Worm (Caenorhabditis elegans) whole organism, L4 larva: ENCODE results near the gene F32F2.4.
A peak's percentile ranks its signal among the peaks of the same experiment; 100 is the strongest.

Experiments
- D1046.2 ChIP-seq: fragments of 200-800 bp; sonication (Bioruptor generic); IDR thresholded peaks from 2 replicates; pipeline ENCODE4 v1.3.6; 2022; ENCODE audit warnings: missing genetic modification characterization, missing compliant biosample characterization
- F10B5.3 ChIP-seq: sonication (generic microtip); optimal IDR thresholded peaks from 2 replicates; lab custom pipeline; 2016; ENCODE audit warnings: mild to moderate bottlenecking, missing genetic modification characterization, missing compliant biosample characterization
- F44E2.7 ChIP-seq: fragments of 200-800 bp; sonication (Bioruptor generic); IDR thresholded peaks from 2 replicates; pipeline ENCODE4 v2.1.2; 2022; ENCODE audit warnings: missing genetic modification characterization, missing compliant biosample characterization
- R02D3.7 ChIP-seq: fragments of 150-350 bp; sonication (generic microtip); optimal IDR thresholded peaks from 3 replicates; lab custom pipeline; 2014; ENCODE audit warnings: missing biosample characterization, missing genetic modification characterization
- T20F7.1 ChIP-seq: fragments of 200-800 bp; sonication (Bioruptor generic); optimal IDR thresholded peaks from 2 replicates; lab custom pipeline; 2018; ENCODE audit warnings: mild to moderate bottlenecking, missing genetic modification characterization, missing compliant biosample characterization
- Y105C5A.15 ChIP-seq: fragments of 200-800 bp; sonication (Bioruptor generic); IDR thresholded peaks from 2 replicates; pipeline ENCODE4 v1.3.6; 2022; ENCODE audit warnings: missing genetic modification characterization, missing compliant biosample characterization
- Y5F2A.4 ChIP-seq: fragments of 200-800 bp; sonication (Bioruptor generic); optimal IDR thresholded peaks from 2 replicates; lab custom pipeline; 2018; ENCODE audit warnings: mild to moderate bottlenecking, missing genetic modification characterization, missing compliant biosample characterization
- Y75B8A.6 ChIP-seq: fragments of 200-800 bp; sonication (Bioruptor generic); IDR thresholded peaks from 2 replicates; pipeline ENCODE4 v1.3.6; 2022; ENCODE audit warnings: missing genetic modification reagents, missing genetic modification characterization, missing compliant biosample characterization
- aly-2 ChIP-seq: sonication (generic microtip); optimal IDR thresholded peaks from 2 replicates; lab custom pipeline; 2018; ENCODE audit warnings: missing biosample characterization, missing genetic modification characterization
- arid-1 ChIP-seq: fragments of 200-800 bp; sonication (Bioruptor generic); conservative IDR thresholded peaks from 2 replicates; pipeline ENCODE4 v1.3.6; 2022; ENCODE audit warnings: missing genetic modification reagents, missing genetic modification characterization, missing compliant biosample characterization
- ceh-32 ChIP-seq: sonication (generic microtip); optimal IDR thresholded peaks from 2 replicates; lab custom pipeline; 2016; ENCODE audit warnings: mild to moderate bottlenecking, missing genetic modification characterization, missing compliant biosample characterization; ENCODE audit not compliant: poor library complexity
- daf-12 ChIP-seq: fragments of 150-350 bp; optimal IDR thresholded peaks from 2 replicates; lab custom pipeline; 2014; ENCODE audit warnings: missing biosample characterization, missing genetic modification reagents, missing genetic modification characterization
- daf-16 ChIP-seq, 3 experiments: sonication (generic microtip); optimal IDR thresholded peaks; 2 replicates each; lab custom pipeline; 2016 to 2017; ENCODE audit warnings: missing genetic modification characterization in 3 of 3, missing genetic modification reagents in 3 of 3, mild to moderate bottlenecking in 2 of 3, missing compliant biosample characterization in 2 of 3, missing biosample characterization in 1 of 3, moderate library complexity in 1 of 3
- daf-8 ChIP-seq: fragments of 200-800 bp; sonication (Bioruptor generic); IDR thresholded peaks from 2 replicates; pipeline ENCODE4 v1.3.6; 2022; ENCODE audit warnings: missing genetic modification characterization, missing compliant biosample characterization
- dmd-6 ChIP-seq: fragments of 200-800 bp; sonication (Bioruptor generic); IDR thresholded peaks from 2 replicates; pipeline ENCODE4 v1.3.6; 2022; ENCODE audit warnings: missing genetic modification reagents, missing genetic modification characterization, missing compliant biosample characterization
- dmd-9 ChIP-seq: fragments of 200-800 bp; sonication (Bioruptor generic); IDR thresholded peaks from 2 replicates; pipeline ENCODE4 v1.3.6; 2022; ENCODE audit warnings: missing genetic modification reagents, missing genetic modification characterization, missing compliant biosample characterization
- dve-1 ChIP-seq: sonication (generic microtip); optimal IDR thresholded peaks from 2 replicates; lab custom pipeline; 2017; ENCODE audit warnings: antibody characterized with exemption, mild to moderate bottlenecking, missing genetic modification characterization, missing compliant biosample characterization; ENCODE audit not compliant: insufficient read depth
- fkh-10 ChIP-seq: fragments of 150-350 bp; optimal IDR thresholded peaks from 2 replicates; lab custom pipeline; 2014; ENCODE audit warnings: missing biosample characterization, missing genetic modification reagents, missing genetic modification characterization
- hif-1 ChIP-seq, 2 experiments: sonication (generic microtip); optimal IDR thresholded peaks; 2 replicates each; lab custom pipeline; 2016 to 2017; ENCODE audit warnings: missing compliant biosample characterization in 2 of 2, missing genetic modification characterization in 2 of 2, missing genetic modification reagents in 2 of 2, missing genotype in 2 of 2, mild to moderate bottlenecking in 1 of 2
- hlh-11 ChIP-seq: fragments of 200-800 bp; sonication (Bioruptor generic); optimal IDR thresholded peaks from 2 replicates; lab custom pipeline; 2018; ENCODE audit warnings: mild to moderate bottlenecking, missing genetic modification characterization, missing compliant biosample characterization
- hlh-30 ChIP-seq: sonication (generic microtip); optimal IDR thresholded peaks from 2 replicates; lab custom pipeline; 2017; ENCODE audit warnings: antibody characterized with exemption, mild to moderate bottlenecking, missing genetic modification characterization, missing compliant biosample characterization; ENCODE audit not compliant: insufficient read depth
- hmg-1.1 ChIP-seq: fragments of 200-800 bp; sonication (Bioruptor generic); IDR thresholded peaks from 2 replicates; pipeline ENCODE4 v1.3.6; 2022; ENCODE audit warnings: missing genetic modification reagents, missing genetic modification characterization, missing compliant biosample characterization
- jun-1 ChIP-seq: fragments of 150-350 bp; optimal IDR thresholded peaks from 2 replicates; lab custom pipeline; 2014; ENCODE audit warnings: missing biosample characterization, missing genetic modification reagents, missing genetic modification characterization
- lin-38 ChIP-seq: fragments of 200-800 bp; sonication (Bioruptor generic); IDR thresholded peaks from 2 replicates; pipeline ENCODE4 v1.3.6; 2022; ENCODE audit warnings: missing genetic modification reagents, missing genetic modification characterization, missing compliant biosample characterization
- lsy-2 ChIP-seq, 2 experiments: fragments of 150-350 bp in 1 of 2; sonication (generic microtip) in 1 of 2; optimal IDR thresholded peaks; 2 replicates each; lab custom pipeline; 2014 to 2017; ENCODE audit warnings: missing biosample characterization in 2 of 2, missing genetic modification characterization in 2 of 2
- mdl-1 ChIP-seq, 2 experiments: fragments of 150-350 bp in 1 of 2; sonication (generic microtip) in 1 of 2; optimal IDR thresholded peaks; 2 replicates each; lab custom pipeline; 2014 to 2017; ENCODE audit warnings: missing biosample characterization in 2 of 2, missing genetic modification characterization in 2 of 2
- mep-1 ChIP-seq: fragments of 150-350 bp; sonication (generic microtip); optimal IDR thresholded peaks from 3 replicates; lab custom pipeline; 2014; ENCODE audit warnings: missing biosample characterization, missing genetic modification characterization
- nhr-102 ChIP-seq: sonication (generic microtip); optimal IDR thresholded peaks from 2 replicates; lab custom pipeline; 2016; ENCODE audit warnings: mild to moderate bottlenecking, missing genetic modification characterization, moderate library complexity, missing compliant biosample characterization
- nhr-11 ChIP-seq: fragments of 150-350 bp; optimal IDR thresholded peaks from 2 replicates; lab custom pipeline; 2014; ENCODE audit warnings: missing biosample characterization, missing genetic modification characterization
- nhr-237 ChIP-seq: sonication (generic microtip); optimal IDR thresholded peaks from 2 replicates; lab custom pipeline; 2017; ENCODE audit warnings: missing biosample characterization, missing genetic modification characterization
- nhr-28 ChIP-seq: fragments of 150-350 bp; optimal IDR thresholded peaks from 2 replicates; lab custom pipeline; 2014; ENCODE audit warnings: missing biosample characterization, missing genetic modification characterization
- nhr-48 ChIP-seq: sonication (generic microtip); optimal IDR thresholded peaks from 2 replicates; lab custom pipeline; 2016; ENCODE audit warnings: mild to moderate bottlenecking, missing genetic modification characterization, missing compliant biosample characterization
- nhr-6 ChIP-seq: fragments of 150-350 bp; optimal IDR thresholded peaks from 2 replicates; lab custom pipeline; 2014; ENCODE audit warnings: missing biosample characterization, missing genetic modification characterization
- nhr-77 ChIP-seq: fragments of 150-350 bp; optimal IDR thresholded peaks from 2 replicates; lab custom pipeline; 2014; ENCODE audit warnings: missing biosample characterization, missing genetic modification characterization
- pha-4 ChIP-seq, 2 experiments: fragments of 150-350 bp in 1 of 2; fragments of 200-800 bp in 1 of 2; sonication (Bioruptor generic) in 1 of 2; IDR thresholded peaks in 1 of 2; optimal IDR thresholded peaks in 1 of 2; 2 replicates each; pipeline versions ENCODE4 v1.3.6 to Lab custom; 2014 to 2022; ENCODE audit warnings: missing genetic modification characterization in 2 of 2, missing genetic modification reagents in 2 of 2, missing biosample characterization in 1 of 2, missing compliant biosample characterization in 1 of 2
- php-3 ChIP-seq: fragments of 200-800 bp; sonication (Bioruptor generic); IDR thresholded peaks from 2 replicates; pipeline ENCODE4 v1.3.6; 2022; ENCODE audit warnings: missing genetic modification reagents, missing genetic modification characterization, missing compliant biosample characterization
- pqm-1 ChIP-seq: sonication (generic microtip); optimal IDR thresholded peaks from 2 replicates; lab custom pipeline; 2017; ENCODE audit warnings: missing biosample characterization, missing genetic modification characterization
- rbr-2 ChIP-seq: sonication (generic microtip); optimal IDR thresholded peaks from 2 replicates; lab custom pipeline; 2016; ENCODE audit warnings: missing genotype, missing genetic modification characterization, missing compliant biosample characterization
- saeg-2 ChIP-seq: fragments of 200-800 bp; sonication (Bioruptor generic); IDR thresholded peaks from 2 replicates; pipeline ENCODE4 v1.3.6; 2022; ENCODE audit warnings: missing genetic modification reagents, missing genetic modification characterization, missing compliant biosample characterization
- skn-1 ChIP-seq: fragments of 150-350 bp; optimal IDR thresholded peaks from 2 replicates; lab custom pipeline; 2014; ENCODE audit warnings: missing biosample characterization, missing genetic modification characterization
- snpc-4 ChIP-seq: fragments of 150-350 bp; optimal IDR thresholded peaks from 2 replicates; lab custom pipeline; 2014; ENCODE audit warnings: missing biosample characterization, missing genetic modification characterization
- spr-3 ChIP-seq: fragments of 200-800 bp; sonication (Bioruptor generic); optimal IDR thresholded peaks from 2 replicates; lab custom pipeline; 2018; ENCODE audit warnings: mild to moderate bottlenecking, missing genetic modification characterization, missing compliant biosample characterization
- tra-1 ChIP-seq: fragments of 200-800 bp; sonication (Bioruptor generic); IDR thresholded peaks from 2 replicates; pipeline ENCODE4 v1.3.6; 2022; ENCODE audit warnings: missing genetic modification reagents, missing genetic modification characterization, missing compliant biosample characterization
- unc-39 ChIP-seq: sonication (generic microtip); optimal IDR thresholded peaks from 2 replicates; lab custom pipeline; 2017; ENCODE audit warnings: missing biosample characterization, missing genetic modification characterization
- unc-62 ChIP-seq, 3 experiments: fragments of 150-350 bp in 1 of 3; sonication (generic microtip); optimal IDR thresholded peaks in 2 of 3; peaks in 1 of 3; 1 replicate in 1 of 3; 2 replicates in 2 of 3; lab custom pipeline; 2014 to 2017; ENCODE audit warnings: missing biosample characterization in 3 of 3, missing genetic modification characterization in 3 of 3, missing genetic modification reagents in 3 of 3, missing genotype in 1 of 3
- zfp-3 ChIP-seq: fragments of 200-800 bp; sonication (Bioruptor generic); conservative IDR thresholded peaks from 2 replicates; pipeline ENCODE4 v1.3.6; 2022; ENCODE audit warnings: missing genetic modification reagents, missing genetic modification characterization, missing compliant biosample characterization

F32F2.4 gene

DNA sequence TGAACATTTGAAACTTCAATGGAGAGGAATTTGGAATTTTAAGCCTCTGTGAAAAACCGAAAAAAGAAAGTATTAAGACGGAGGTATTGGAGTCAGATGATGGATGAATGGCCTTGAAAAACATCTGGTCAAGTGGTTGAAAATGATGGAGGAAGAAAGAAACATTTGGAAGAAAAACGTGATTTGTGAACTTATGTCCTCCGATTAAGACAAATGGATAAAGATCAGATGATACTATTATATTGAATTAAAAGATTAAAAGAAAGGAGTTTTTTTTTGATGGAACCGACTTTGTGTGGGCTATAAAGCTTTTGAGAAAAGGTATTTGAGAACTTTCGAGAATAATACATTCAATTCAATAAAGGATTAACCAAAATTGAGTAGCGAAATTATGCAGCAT, 16.5 kb upstream of the F32F2.4 start (continued):
- TF ChIP-seq mep-1 (tag; lab: Kevin White, UChicago) (peak; percentile 32), hlh-30 (tag; lab: Kevin White, UChicago) (peak; percentile 89)
- TF ChIP-seq, all 104 proteins: peak for 12

DNA sequence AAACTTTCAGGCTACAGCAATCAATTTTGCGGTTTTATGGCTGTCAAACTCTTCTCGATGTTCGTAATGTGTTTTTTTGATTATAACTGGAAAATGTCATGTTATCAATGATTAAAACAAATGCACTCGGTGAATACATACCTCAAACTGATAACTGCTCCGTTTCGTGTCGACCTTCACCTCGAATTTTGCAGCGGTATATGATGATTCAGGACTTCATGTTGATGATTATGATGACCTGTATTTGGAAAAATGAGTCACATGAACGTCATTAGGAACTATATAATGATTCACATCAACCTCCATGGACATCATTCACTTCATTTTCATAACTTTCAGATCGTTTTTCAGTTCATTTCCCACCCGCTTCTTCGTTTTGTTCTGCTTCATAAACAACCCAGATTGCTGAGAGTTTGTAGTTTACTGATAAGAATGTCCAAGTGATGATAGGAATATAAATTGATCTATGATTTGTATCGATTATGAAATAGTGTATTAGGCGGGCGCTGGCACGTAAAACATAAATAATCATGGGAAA, 13.2 kb upstream of the F32F2.4 start:
- TF ChIP-seq zfp-3 (GFP tag; lab: Robert Waterston, UW) = 0 out of 2 replicates have a peak, but pooled peaks have one; percentile 25
- TF ChIP-seq snpc-4 = no peak
- TF ChIP-seq jun-1 (tag; lab: Kevin White, UChicago) = no peak
- TF ChIP-seq fkh-10 = no peak
- TF ChIP-seq pqm-1 (tag; lab: Kevin White, UChicago) = peak; percentile 51
- TF ChIP-seq nhr-6 (tag; lab: Kevin White, UChicago) = peak; percentile 86
- no peak for TF ChIP-seq pha-4 (GFP tag; IDR thresholded peaks at IDR 0.05; lab: Robert Waterston, UW)
- TF ChIP-seq pha-4 (tag; optimal IDR thresholded peaks at IDR 0.05; lab: Kevin White, UChicago) = no peak
- TF ChIP-seq skn-1 (tag; lab: Kevin White, UChicago) = no peak
- TF ChIP-seq Y105C5A.15 (GFP tag; lab: Robert Waterston, UW) = no peak
- no peak for TF ChIP-seq ceh-32
- TF ChIP-seq mdl-1 (tag; optimal IDR thresholded peaks at IDR 0.05; lab: Kevin White, UChicago) = peak in 1 of 2 experiments; percentile 38
- no peak for TF ChIP-seq D1046.2 (GFP tag; lab: Robert Waterston, UW)
- TF ChIP-seq rbr-2 = no peak
- TF ChIP-seq php-3 (GFP tag; lab: Robert Waterston, UW) = peak; percentile 71
- no peak for TF ChIP-seq Y75B8A.6
- no peak for TF ChIP-seq F10B5.3 (tag; lab: Kevin White, UChicago)
- peak; percentile 71 for TF ChIP-seq nhr-28 (tag; lab: Kevin White, UChicago)
- peak in 1 of 2 experiments; percentile 72 for TF ChIP-seq hif-1 (tag; optimal IDR thresholded peaks at IDR 0.05; lab: Kevin White, UChicago)
- peak; percentile 32 for TF ChIP-seq nhr-77
- TF ChIP-seq dve-1 (tag; lab: Kevin White, UChicago) = peak; percentile 47
- no peak for TF ChIP-seq lin-38 (GFP tag; lab: Robert Waterston, UW)
- TF ChIP-seq hmg-1.1 = 0 out of 2 replicates have a peak, but pooled peaks have one; percentile 16
- TF ChIP-seq spr-3 (GFP tag; lab: Kevin White, UChicago) = no peak
- peak in 1 of 2 experiments; percentile 74 for TF ChIP-seq unc-62 (GFP tag; optimal IDR thresholded peaks at IDR 0.05 in 1 of 2; lab: Kevin White, UChicago)
- TF ChIP-seq unc-62 (tag; optimal IDR thresholded peaks at IDR 0.05; lab: Kevin White, UChicago) = no peak
- TF ChIP-seq daf-16 (GFP tag; optimal IDR thresholded peaks at IDR 0.05; lab: Kevin White, UChicago) = no peak
- peak; percentile 93 for TF ChIP-seq daf-16 (tag; optimal IDR thresholded peaks at IDR 0.05; lab: Kevin White, UChicago)
- TF ChIP-seq hlh-11 (tag; lab: Kevin White, UChicago) = peak; percentile 76
- no peak for TF ChIP-seq unc-39 (tag; lab: Kevin White, UChicago)
- TF ChIP-seq nhr-237 (tag; lab: Kevin White, UChicago) = no peak
- TF ChIP-seq tra-1 (GFP tag; lab: Robert Waterston, UW) = 0 out of 2 replicates have a peak, but pooled peaks have one; percentile 45
- TF ChIP-seq R02D3.7 = no peak
- TF ChIP-seq daf-12 (tag; lab: Kevin White, UChicago) = no peak
- TF ChIP-seq Y5F2A.4 (GFP tag; lab: Kevin White, UChicago) = no peak
- TF ChIP-seq nhr-48 (tag; lab: Kevin White, UChicago) = peak; percentile 76
- TF ChIP-seq lsy-2 (tag; optimal IDR thresholded peaks at IDR 0.05; lab: Kevin White, UChicago) = peak in 1 of 2 experiments; percentile 3
- TF ChIP-seq saeg-2 (GFP tag; lab: Robert Waterston, UW) = no peak
- TF ChIP-seq dmd-9 (GFP tag; lab: Robert Waterston, UW) = no peak
- peak; percentile 92 for TF ChIP-seq dmd-6
- TF ChIP-seq hlh-30 (tag; lab: Kevin White, UChicago) = no peak
- peak; percentile 23 for TF ChIP-seq nhr-102 (tag; lab: Kevin White, UChicago)
- TF ChIP-seq aly-2 (tag; lab: Kevin White, UChicago) = no peak
- no peak for TF ChIP-seq arid-1 (GFP tag; lab: Robert Waterston, UW)
- TF ChIP-seq nhr-11 (tag; lab: Kevin White, UChicago) = no peak
- TF ChIP-seq T20F7.1 (GFP tag; lab: Kevin White, UChicago) = no peak
- TF ChIP-seq F44E2.7 (GFP tag; lab: Robert Waterston, UW) = no peak
- TF ChIP-seq daf-8 (GFP tag; lab: Robert Waterston, UW) = no peak
